Worm (Caenorhabditis elegans): ENCODE measurements around the gene str-170.

str-170 gene

ce11 chrIV:4883984-4884383 lies 6.8 kb downstream of the str-170 start, which contains the start of gene str-166 (continued):
- no peak for TF ChIP-seq ceh-2 (tag; optimal IDR thresholded peaks at IDR 0.05)

ce11 chrIV:4885435-4885834 lies 8.2 kb downstream of the str-170 start:
- TF ChIP-seq hlh-6 (tag; optimal IDR thresholded peaks at IDR 0.05) = no peak
- no peak for TF ChIP-seq npax-4 (tag; optimal IDR thresholded peaks at IDR 0.05)
- TF ChIP-seq unc-86 (tag; optimal IDR thresholded peaks at IDR 0.05) = no peak

- no peak for TF ChIP-seq ceh-14 (tag; optimal IDR thresholded peaks at IDR 0.05)
- TF ChIP-seq dmd-4 (tag; optimal IDR thresholded peaks at IDR 0.05; ENCODE audit: borderline replicate concordance) = no peak
- no peak for TF ChIP-seq fax-1 (tag; optimal IDR thresholded peaks at IDR 0.05)
- no peak for TF ChIP-seq nhr-11 (tag; optimal IDR thresholded peaks at IDR 0.05)
- no peak for TF ChIP-seq ceh-6 (GFP tag; optimal IDR thresholded peaks at IDR 0.05)
- TF ChIP-seq eyg-1 (tag; optimal IDR thresholded peaks at IDR 0.05) = no peak
- TF ChIP-seq zip-5 (tag; optimal IDR thresholded peaks at IDR 0.05) = no peak
- no peak for TF ChIP-seq ceh-31 (tag; optimal IDR thresholded peaks at IDR 0.05)
- no peak for TF ChIP-seq ceh-2 (tag; optimal IDR thresholded peaks at IDR 0.05)
- TF ChIP-seq K09A11.1 (tag; optimal IDR thresholded peaks at IDR 0.05; ENCODE audit: insufficient read depth) = no peak
- no peak for TF ChIP-seq pros-1 (tag; optimal IDR thresholded peaks at IDR 0.05)
These were observed 10.1 kb downstream of the str-170 start, which contains the start of gene T08B6.1 for ce11 chrIV:4887258-4887657. Gene T08B6.1 (minus strand): TSS chrIV:4887358.

ce11 chrIV:4889613-4890012 lies 12.4 kb downstream of the str-170 start, which contains the start of gene sgnh-1:
Gene sgnh-1 (plus strand): TSS chrIV:4889913.
- TF ChIP-seq npax-4 (tag; optimal IDR thresholded peaks at IDR 0.05) (no peak), ceh-30 (tag; optimal IDR thresholded peaks at IDR 0.05) (no peak), ceh-6 (GFP tag; optimal IDR thresholded peaks at IDR 0.05) (no peak), ttx-3 (tag; optimal IDR thresholded peaks at IDR 0.05) (no peak), ztf-16 (tag; optimal IDR thresholded peaks at IDR 0.05) (no peak), gmeb-2 (tag; optimal IDR thresholded peaks at IDR 0.05) (no peak), unc-42 (tag; optimal IDR thresholded peaks at IDR 0.05) (no peak), ceh-18 (tag; optimal IDR thresholded peaks at IDR 0.05) (no peak), C08G9.2 (tag; optimal IDR thresholded peaks at IDR 0.05) (no peak), K09A11.1 (tag; optimal IDR thresholded peaks at IDR 0.05; ENCODE audit: insufficient read depth) (no peak), rnt-1 (tag; optimal IDR thresholded peaks at IDR 0.05) (no peak), zip-5 (tag; optimal IDR thresholded peaks at IDR 0.05) (no peak), ahr-1 (tag; optimal IDR thresholded peaks at IDR 0.05) (no peak), tbx-7 (tag; optimal IDR thresholded peaks at IDR 0.05) (no peak), F13H6.1 (tag; optimal IDR thresholded peaks at IDR 0.05) (no peak), C38D4.7 (GFP tag; optimal IDR thresholded peaks at IDR 0.05) (no peak), che-1 (tag; optimal IDR thresholded peaks at IDR 0.05) (no peak), hlh-13 (GFP tag; optimal IDR thresholded peaks at IDR 0.05) (no peak), pat-9 (tag; optimal IDR thresholded peaks at IDR 0.05) (no peak), nfya-1 (tag; optimal IDR thresholded peaks at IDR 0.05) (no peak)

- TF ChIP-seq fax-1 (tag; optimal IDR thresholded peaks at IDR 0.05) (no peak), fkh-10 (GFP tag; optimal IDR thresholded peaks at IDR 0.05) (no peak)
These were observed 13.3 kb downstream of the str-170 start, which contains the start of gene T08B6.9 for ce11 chrIV:4890543-4890942. Gene T08B6.9 (plus strand): TSS chrIV:4890843.

ce11 chrIV:4903961-4904360 lies 26.8 kb downstream of the str-170 start, which contains the start of gene str-161:
Gene str-161 (minus strand): TSS chrIV:4904061.
- TF ChIP-seq unc-42 (tag; optimal IDR thresholded peaks at IDR 0.05) (no peak), hlh-30 (tag; optimal IDR thresholded peaks at IDR 0.05; ENCODE audit: insufficient read depth) (no peak), hlh-15 (tag; optimal IDR thresholded peaks at IDR 0.05) (no peak)
